Fruit fly (Drosophila melanogaster) whole organism: ENCODE measurements around the gene shams.

Source experiments
- CG8478 ChIP-seq: fragments of >200 bp; optimal IDR thresholded peaks from 2 replicates; lab custom pipeline; 2018; ENCODE audit warnings: inconsistent platforms
- Dll ChIP-seq: fragments of >200 bp; optimal IDR thresholded peaks from 2 replicates; lab custom pipeline; 2017
- EcR ChIP-seq, 2 experiments: fragments of >200 bp; optimal IDR thresholded peaks; 2 replicates each; lab custom pipeline; 2017; ENCODE audit warnings: missing biosample characterization in 2 of 2, missing genetic modification characterization in 2 of 2, missing genetic modification reagents in 2 of 2
- pan ChIP-seq: fragments of >200 bp; optimal IDR thresholded peaks from 2 replicates; lab custom pipeline; 2017
- psq ChIP-seq: fragments of >200 bp; optimal IDR thresholded peaks from 2 replicates; lab custom pipeline; 2017
- usp ChIP-seq: fragments of >200 bp; optimal IDR thresholded peaks from 2 replicates; lab custom pipeline; 2017; ENCODE audit warnings: missing biosample characterization, missing genetic modification characterization, mixed read lengths

shams gene

dm6 chr3R:25049383-25049741 is 25.0 kb downstream of the shams start, which contains the start of gene CG11791:
TSS of gene CG11791 (plus strand) at chr3R:25049616.
- no peak for TF ChIP-seq CG8478 (lab: Kevin White, UChicago)
- TF ChIP-seq psq, result no peak
- no peak for TF ChIP-seq usp
- no peak for TF ChIP-seq pan
- no peak for TF ChIP-seq Dll
- no peak for TF ChIP-seq EcR (GFP tag; optimal IDR thresholded peaks at IDR 0.05; lab: Kevin White, UChicago)

dm6 chr3R:25047504-25047903 is 26.9 kb downstream of the shams start, which contains the start of gene CG11790:
TSS of gene CG11790 (plus strand) at chr3R:25047706.
- no peak for TF ChIP-seq usp
- TF ChIP-seq EcR (GFP tag; optimal IDR thresholded peaks at IDR 0.05; lab: Kevin White, UChicago), result no peak
- TF ChIP-seq Dll, result no peak
- no peak for TF ChIP-seq psq

- TF ChIP-seq usp, result no peak
- TF ChIP-seq pan, result no peak
- no peak for TF ChIP-seq CG8478 (lab: Kevin White, UChicago)
- no peak for TF ChIP-seq EcR (GFP tag; optimal IDR thresholded peaks at IDR 0.05; lab: Kevin White, UChicago)
- TF ChIP-seq psq, result no peak
- no peak for TF ChIP-seq Dll
Measured at dm6 chr3R:25046023-25046422, 28.4 kb downstream of the shams start, which contains the start of gene CG11786. TSS of gene CG11786 (plus strand) at chr3R:25046323.

dm6 chr3R:25044816-25045551 is 29.4 kb downstream of the shams start, which contains the start of gene 5PtaseI:
TSS of gene 5PtaseI (minus strand) at chr3R:25045151.
- no peak for TF ChIP-seq EcR (GFP tag; optimal IDR thresholded peaks at IDR 0.05; lab: Kevin White, UChicago)
- TF ChIP-seq pan, result no peak
- no peak for TF ChIP-seq CG8478 (lab: Kevin White, UChicago)
- no peak for TF ChIP-seq usp
- TF ChIP-seq psq, result no peak
- TF ChIP-seq Dll, result no peak

dm6 chr3R:25039028-25039476 is 35.4 kb downstream of the shams start, which contains the start of the genes Ythdf and bai:
TSS of gene Ythdf (minus strand) at chr3R:25039249.
TSS of gene bai (plus strand) at chr3R:25039374.
- TF ChIP-seq EcR (GFP tag; optimal IDR thresholded peaks at IDR 0.05; lab: Kevin White, UChicago) (no peak), usp (no peak), pan (no peak), CG8478 (lab: Kevin White, UChicago) (no peak)

dm6 chr3R:25036644-25037043 is 37.8 kb downstream of the shams start, which contains the start of gene CG31115:
TSS of gene CG31115 (plus strand) at chr3R:25036944.
- TF ChIP-seq EcR (GFP tag; optimal IDR thresholded peaks at IDR 0.05; lab: Kevin White, UChicago) (no peak), CG8478 (lab: Kevin White, UChicago) (no peak), pan (no peak), usp (no peak), psq (no peak), Dll (no peak)

dm6 chr3R:25033142-25033586 is 41.2 kb downstream of the shams start, which contains the start of gene Smg6:
TSS of gene Smg6 (minus strand) at chr3R:25033465.
- TF ChIP-seq Dll (no peak), CG8478 (lab: Kevin White, UChicago) (no peak), EcR (GFP tag; optimal IDR thresholded peaks at IDR 0.05; lab: Kevin White, UChicago) (no peak), pan (no peak), psq (no peak), usp (no peak)

dm6 chr3R:25032686-25033085 is 41.7 kb downstream of the shams start:
- no peak for TF ChIP-seq psq
- no peak for TF ChIP-seq EcR (GFP tag; optimal IDR thresholded peaks at IDR 0.05; lab: Kevin White, UChicago)
- no peak for TF ChIP-seq CG8478 (lab: Kevin White, UChicago)

- no peak for TF ChIP-seq usp
- no peak for TF ChIP-seq Dll
- TF ChIP-seq EcR (GFP tag; optimal IDR thresholded peaks at IDR 0.05; lab: Kevin White, UChicago), result no peak
- no peak for TF ChIP-seq CG8478 (lab: Kevin White, UChicago)
- no peak for TF ChIP-seq pan
- no peak for TF ChIP-seq psq
Measured at dm6 chr3R:25027281-25028219, 46.9 kb downstream of the shams start.

- TF ChIP-seq CG8478 (lab: Kevin White, UChicago) (no peak), Dll (no peak)
Measured at dm6 chr3R:25024895-25025557, 49.4 kb downstream of the shams start, which contains the start of the genes EMC6 and Hr96. TSS of gene EMC6 (minus strand) at chr3R:25025017. TSS of gene Hr96 (plus strand) at chr3R:25025235.

- TF ChIP-seq Dll (no peak), usp (no peak), EcR (GFP tag; optimal IDR thresholded peaks at IDR 0.05; lab: Kevin White, UChicago) (no peak), pan (no peak), CG8478 (lab: Kevin White, UChicago) (no peak), psq (no peak)
Measured at dm6 chr3R:25023056-25023455, 51.4 kb downstream of the shams start, which contains the start of gene beta4GalT7. TSS of gene beta4GalT7 (plus strand) at chr3R:25023256.
